Worm (Caenorhabditis elegans) whole organism, young adult: ENCODE measurements around the gene Y56A3A.22.

Experiments
- F39B2.1 ChIP-seq: fragments of 200-800 bp; sonication (Bioruptor generic); IDR thresholded peaks from 2 replicates; pipeline ENCODE4 v1.3.6; 2022; ENCODE audit warnings: missing genetic modification reagents, missing genetic modification characterization, missing compliant biosample characterization
- bed-1 ChIP-seq: fragments of 200-800 bp; sonication (Bioruptor generic); IDR thresholded peaks from 2 replicates; pipeline ENCODE4 v1.3.6; 2022; ENCODE audit warnings: missing genetic modification reagents, missing genetic modification characterization, missing compliant biosample characterization

- TF ChIP-seq bed-1: no peak
- TF ChIP-seq F39B2.1: no peak
Observed at ce11 chrIII:11942664-11943063, 21.2 kb downstream of the Y56A3A.22 start.
